Fruit fly (Drosophila melanogaster) whole organism, wandering third instar larva: ENCODE measurements around the gene CG15814.

ENCODE experiments used
- Hnf4 ChIP-seq: fragments of 200-800 bp; sonication (Bioruptor generic); optimal IDR thresholded peaks from 2 replicates; lab custom pipeline; 2016; ENCODE audit warnings: missing biosample characterization, mild to moderate bottlenecking, missing genetic modification characterization
- Hr78 ChIP-seq: fragments of >200 bp; optimal IDR thresholded peaks from 2 replicates; lab custom pipeline; 2017; ENCODE audit warnings: missing biosample characterization, missing genetic modification characterization
- Myc ChIP-seq: fragments of >200 bp; optimal IDR thresholded peaks from 2 replicates; lab custom pipeline; 2017
- dl ChIP-seq, 2 experiments: fragments of 175-275, 200-275 bp in 1 of 2; fragments of 200-275 bp in 1 of 2; sonication (Bioruptor generic); optimal IDR thresholded peaks; lab custom pipeline; 2018; ENCODE audit warnings: mild to moderate bottlenecking in 2 of 2, missing biosample characterization in 2 of 2, missing genetic modification characterization in 2 of 2, moderate library complexity in 2 of 2; ENCODE audit not compliant: partially characterized antibody in 2 of 2, insufficient read depth in 1 of 2
- lola ChIP-seq: fragments of >200 bp; optimal IDR thresholded peaks from 2 replicates; lab custom pipeline; 2017; ENCODE audit warnings: missing biosample characterization, missing genetic modification characterization
- psq ChIP-seq: fragments of 200-800 bp; sonication (Bioruptor generic); optimal IDR thresholded peaks from 3 replicates; lab custom pipeline; 2017; ENCODE audit warnings: missing biosample characterization, mild to moderate bottlenecking, missing genetic modification characterization, moderate library complexity
- sv ChIP-seq: fragments of 200-800 bp; sonication (Bioruptor generic); optimal IDR thresholded peaks from 3 replicates; lab custom pipeline; 2016; ENCODE audit warnings: missing biosample characterization, missing genetic modification characterization
- usp ChIP-seq: fragments of >200 bp; optimal IDR thresholded peaks from 2 replicates; lab custom pipeline; 2017; ENCODE audit warnings: missing biosample characterization, missing genetic modification characterization
- woc ChIP-seq: sonication (Bioruptor generic); optimal IDR thresholded peaks from 2 replicates; lab custom pipeline; 2016; ENCODE audit warnings: missing biosample characterization, mild to moderate bottlenecking, missing genetic modification characterization

CG15814 gene

dm6 chrX:17799803-17800151 lies 50.4 kb downstream of the CG15814 start:
- TF ChIP-seq Myc (lab: Kevin White, UChicago) (no peak), sv (GFP tag; lab: Kevin White, UChicago) (no peak), dl (GFP tag; optimal IDR thresholded peaks at IDR 0.05; lab: Kevin White, UChicago; ENCODE audit: insufficient read depth in 1 of 2, partially characterized antibody in 2 of 2) (no peak), lola (GFP tag; lab: Kevin White, UChicago) (no peak), usp (no peak), Hnf4 (no peak)

- no peak for TF ChIP-seq psq
- no peak for TF ChIP-seq woc (GFP tag; lab: Kevin White, UChicago)
- no peak for TF ChIP-seq Hr78 (GFP tag; lab: Kevin White, UChicago)
- TF ChIP-seq Myc (lab: Kevin White, UChicago) = no peak
Measured at dm6 chrX:17799070-17799802, 50.9 kb downstream of the CG15814 start.
